Fruit fly (Drosophila melanogaster) whole organism, prepupa: ENCODE results near the gene CG5225.

Experiments
- CG6163 ChIP-seq: fragments of 200-800 bp; sonication (Bioruptor generic); IDR thresholded peaks from 3 replicates; pipeline ENCODE4 v1.3.6; 2022; ENCODE audit warnings: missing biosample characterization, missing genetic modification characterization
- CG6276 ChIP-seq: fragments of 200-800 bp; sonication (Bioruptor generic); optimal IDR thresholded peaks from 2 replicates; lab custom pipeline; 2017; ENCODE audit warnings: missing biosample characterization, mild to moderate bottlenecking, missing genetic modification characterization
- CG8632 ChIP-seq: fragments of 200-800 bp; sonication (Bioruptor generic); optimal IDR thresholded peaks from 3 replicates; lab custom pipeline; 2016; ENCODE audit warnings: missing biosample characterization, missing genetic modification characterization
- Ets21C ChIP-seq: fragments of 200-800 bp; sonication (Bioruptor generic); optimal IDR thresholded peaks from 3 replicates; lab custom pipeline; 2016; ENCODE audit warnings: missing biosample characterization, missing genetic modification characterization
- Hr39 ChIP-seq: fragments of 200-800 bp; sonication (Bioruptor generic); optimal IDR thresholded peaks from 2 replicates; lab custom pipeline; 2016; ENCODE audit warnings: missing biosample characterization, missing genetic modification characterization
- Sox102F ChIP-seq: fragments of 200-800 bp; sonication (Bioruptor generic); optimal IDR thresholded peaks from 2 replicates; lab custom pipeline; 2016; ENCODE audit warnings: missing biosample characterization, mild to moderate bottlenecking, missing genetic modification characterization
- net ChIP-seq: fragments of 200-800 bp; sonication (Bioruptor generic); optimal IDR thresholded peaks from 3 replicates; lab custom pipeline; 2016; ENCODE audit warnings: missing biosample characterization, missing genetic modification characterization
- pdm3 ChIP-seq: fragments of 200-800 bp; sonication (Bioruptor generic); optimal IDR thresholded peaks from 3 replicates; lab custom pipeline; 2016; ENCODE audit warnings: missing biosample characterization, missing genetic modification characterization

- TF ChIP-seq pdm3 (GFP tag; lab: Kevin White, UChicago), result no peak
- TF ChIP-seq Hr39 (GFP tag; lab: Kevin White, UChicago), result no peak
- no peak for TF ChIP-seq CG8632
- TF ChIP-seq Sox102F, result no peak
- no peak for TF ChIP-seq CG6276 (GFP tag; lab: Kevin White, UChicago)
- TF ChIP-seq Ets21C, result no peak
- no peak for TF ChIP-seq net (GFP tag; lab: Kevin White, UChicago)
- no peak for TF ChIP-seq CG6163 (GFP tag; lab: Robert Waterston, UW)
These were observed 25.0 kb upstream of the CG5225 start for dm6 chr3R:17003468-17003867.
